Worm (Caenorhabditis elegans) whole organism, late embryonic: ENCODE data around the gene ZC168.2.

ENCODE experiments used
- K02D7.2 ChIP-seq: sonication (generic microtip); optimal IDR thresholded peaks from 2 replicates; lab custom pipeline; 2017; ENCODE audit warnings: mild to moderate bottlenecking, missing genetic modification characterization, missing compliant biosample characterization
- K09A11.1 ChIP-seq: sonication (generic microtip); optimal IDR thresholded peaks from 2 replicates; lab custom pipeline; 2017; ENCODE audit warnings: antibody characterized with exemption, mild to moderate bottlenecking, missing genetic modification characterization, missing compliant biosample characterization; ENCODE audit not compliant: insufficient read depth
- Y22D7AL.16 ChIP-seq: sonication (generic microtip); optimal IDR thresholded peaks from 2 replicates; lab custom pipeline; 2016; ENCODE audit warnings: missing genetic modification characterization, missing compliant biosample characterization
- ahr-1 ChIP-seq: sonication (generic microtip); optimal IDR thresholded peaks from 2 replicates; lab custom pipeline; 2016; ENCODE audit warnings: missing genetic modification characterization, missing compliant biosample characterization
- ama-1 ChIP-seq: fragments of 150-350 bp; optimal IDR thresholded peaks from 2 replicates; lab custom pipeline; 2014
- ceh-14 ChIP-seq: sonication (generic microtip); optimal IDR thresholded peaks from 2 replicates; lab custom pipeline; 2016; ENCODE audit warnings: missing genotype, missing genetic modification characterization, missing compliant biosample characterization
- ceh-18 ChIP-seq: sonication (generic microtip); optimal IDR thresholded peaks from 2 replicates; lab custom pipeline; 2016; ENCODE audit warnings: missing genetic modification characterization, missing compliant biosample characterization
- ceh-19 ChIP-seq: fragments of 200-800 bp; sonication (Bioruptor generic); optimal IDR thresholded peaks from 2 replicates; lab custom pipeline; 2018; ENCODE audit warnings: mild to moderate bottlenecking, missing genetic modification characterization, missing compliant biosample characterization
- ceh-2 ChIP-seq: sonication (generic microtip); optimal IDR thresholded peaks from 2 replicates; lab custom pipeline; 2016; ENCODE audit warnings: missing genotype, missing genetic modification characterization, missing compliant biosample characterization
- ceh-22 ChIP-seq: sonication (generic microtip); optimal IDR thresholded peaks from 2 replicates; lab custom pipeline; 2017; ENCODE audit warnings: missing biosample characterization, missing genetic modification characterization
- ceh-24 ChIP-seq: sonication (generic microtip); optimal IDR thresholded peaks from 2 replicates; lab custom pipeline; 2016; ENCODE audit warnings: mild to moderate bottlenecking, missing genetic modification characterization, missing compliant biosample characterization
- ceh-30 ChIP-seq: fragments of 150-350 bp; optimal IDR thresholded peaks from 2 replicates; lab custom pipeline; 2014; ENCODE audit warnings: missing biosample characterization, missing genetic modification characterization
- ceh-45 ChIP-seq: fragments of 200-800 bp; sonication (Bioruptor generic); IDR thresholded peaks from 2 replicates; pipeline ENCODE4 v1.3.6; 2022; ENCODE audit warnings: missing genetic modification reagents, missing genetic modification characterization, missing compliant biosample characterization
- ceh-48 ChIP-seq: sonication (generic microtip); optimal IDR thresholded peaks from 2 replicates; lab custom pipeline; 2016; ENCODE audit warnings: missing genetic modification characterization, inconsistent platforms, missing compliant biosample characterization
- ceh-9 ChIP-seq: sonication (generic microtip); optimal IDR thresholded peaks from 2 replicates; lab custom pipeline; 2016; ENCODE audit warnings: mild to moderate bottlenecking, missing genetic modification characterization, inconsistent platforms, missing compliant biosample characterization
- elt-2 ChIP-seq: sonication (generic microtip); optimal IDR thresholded peaks from 2 replicates; lab custom pipeline; 2016; ENCODE audit warnings: missing genetic modification reagents, missing genetic modification characterization, missing compliant biosample characterization
- elt-4 ChIP-seq: sonication (generic microtip); optimal IDR thresholded peaks from 2 replicates; lab custom pipeline; 2016; ENCODE audit warnings: missing genetic modification characterization, missing compliant biosample characterization
- fkh-6 ChIP-seq: sonication (generic microtip); optimal IDR thresholded peaks from 2 replicates; lab custom pipeline; 2016; ENCODE audit warnings: missing genetic modification characterization, missing compliant biosample characterization
- hlh-15 ChIP-seq: sonication (generic microtip); optimal IDR thresholded peaks from 2 replicates; lab custom pipeline; 2016; ENCODE audit warnings: missing genetic modification characterization, missing compliant biosample characterization
- hlh-6 ChIP-seq: sonication (generic microtip); optimal IDR thresholded peaks from 2 replicates; lab custom pipeline; 2016; ENCODE audit warnings: missing genotype, missing genetic modification characterization, missing compliant biosample characterization
- hlh-8 ChIP-seq: sonication (generic microtip); optimal IDR thresholded peaks from 2 replicates; lab custom pipeline; 2016; ENCODE audit warnings: missing genotype, missing genetic modification characterization, missing compliant biosample characterization
- lim-6 ChIP-seq: sonication (generic microtip); optimal IDR thresholded peaks from 2 replicates; lab custom pipeline; 2016; ENCODE audit warnings: missing genetic modification characterization, missing compliant biosample characterization
- madf-2 ChIP-seq: sonication (generic microtip); optimal IDR thresholded peaks from 2 replicates; lab custom pipeline; 2017; ENCODE audit warnings: missing genetic modification characterization, missing compliant biosample characterization
- mec-3 ChIP-seq: sonication (generic microtip); optimal IDR thresholded peaks from 2 replicates; lab custom pipeline; 2016; ENCODE audit warnings: borderline replicate concordance, missing genetic modification characterization, missing compliant biosample characterization
- nfya-1 ChIP-seq: sonication (generic microtip); optimal IDR thresholded peaks from 2 replicates; lab custom pipeline; 2017; ENCODE audit warnings: missing genetic modification characterization, mild to moderate bottlenecking, missing compliant biosample characterization, antibody characterized with exemption, moderate library complexity
- pat-9 ChIP-seq: fragments of 200-800 bp; sonication (Bioruptor generic); optimal IDR thresholded peaks from 2 replicates; lab custom pipeline; 2018; ENCODE audit warnings: mild to moderate bottlenecking, missing genetic modification characterization, moderate library complexity, missing compliant biosample characterization
- pax-1 ChIP-seq: fragments of 150-350 bp; optimal IDR thresholded peaks from 2 replicates; lab custom pipeline; 2014; ENCODE audit warnings: missing biosample characterization, missing genetic modification characterization
- pha-2 ChIP-seq: sonication (generic microtip); optimal IDR thresholded peaks from 2 replicates; lab custom pipeline; 2017; ENCODE audit warnings: mild to moderate bottlenecking, missing genetic modification characterization, missing compliant biosample characterization
- pha-4 ChIP-seq: fragments of 150-350 bp; optimal IDR thresholded peaks from 2 replicates; lab custom pipeline; 2018; ENCODE audit warnings: missing biosample characterization, missing genetic modification reagents, missing genetic modification characterization
- pqm-1 ChIP-seq: sonication (generic microtip); optimal IDR thresholded peaks from 2 replicates; lab custom pipeline; 2016; ENCODE audit warnings: missing genetic modification characterization, missing compliant biosample characterization
- rnt-1 ChIP-seq: sonication (generic microtip); optimal IDR thresholded peaks from 2 replicates; lab custom pipeline; 2016; ENCODE audit warnings: missing genetic modification characterization, missing compliant biosample characterization
- tbx-2 ChIP-seq: sonication (generic microtip); optimal IDR thresholded peaks from 2 replicates; lab custom pipeline; 2016; ENCODE audit warnings: missing genetic modification characterization, missing compliant biosample characterization
- ttx-3 ChIP-seq: sonication (generic microtip); optimal IDR thresholded peaks from 2 replicates; lab custom pipeline; 2016; ENCODE audit warnings: missing genetic modification reagents, missing genetic modification characterization, missing compliant biosample characterization
- unc-42 ChIP-seq: sonication (generic microtip); optimal IDR thresholded peaks from 2 replicates; lab custom pipeline; 2016; ENCODE audit warnings: missing genotype, missing genetic modification characterization, missing compliant biosample characterization
- unc-55 ChIP-seq: sonication (generic microtip); optimal IDR thresholded peaks from 2 replicates; lab custom pipeline; 2017; ENCODE audit warnings: missing biosample characterization, missing genetic modification reagents, missing genetic modification characterization
- zip-5 ChIP-seq: sonication (generic microtip); optimal IDR thresholded peaks from 2 replicates; lab custom pipeline; 2016; ENCODE audit warnings: missing genetic modification characterization, missing compliant biosample characterization

ZC168.2 gene

DNA sequence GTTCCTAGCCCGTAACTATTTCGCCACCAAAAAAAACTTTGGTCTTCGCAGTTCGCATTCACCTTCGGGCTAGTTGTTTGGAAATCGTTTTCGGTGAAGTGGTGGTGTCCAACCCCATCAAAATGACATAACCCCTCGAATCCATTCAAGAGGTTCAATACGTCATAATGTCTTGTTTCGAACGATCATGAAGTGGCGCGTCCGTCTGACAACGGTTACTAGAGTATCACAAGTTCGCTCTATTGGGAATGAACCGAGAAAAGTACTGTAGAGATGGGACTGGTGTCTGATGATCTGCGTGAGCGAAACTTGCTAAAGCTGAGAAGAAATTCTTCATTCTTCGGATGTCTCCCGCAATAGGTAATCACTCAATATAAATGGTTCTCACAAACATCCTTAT is at the start of gene ZC168.2:
Gene ZC168.2 (plus strand): TSS at position 301 of the 400 bp plus-strand sequence.
- TF ChIP-seq hlh-15 (tag; lab: Kevin White, UChicago) (no peak), Y22D7AL.16 (no peak), ttx-3 (tag; lab: Kevin White, UChicago) (no peak), zip-5 (tag; lab: Kevin White, UChicago) (no peak), ceh-18 (tag; lab: Kevin White, UChicago) (no peak), fkh-6 (tag; lab: Kevin White, UChicago) (no peak), ceh-30 (tag; lab: Kevin White, UChicago) (no peak), hlh-8 (tag; lab: Kevin White, UChicago) (no peak), ceh-45 (GFP tag; lab: Robert Waterston, UW) (no peak), hlh-6 (tag; lab: Kevin White, UChicago) (no peak), lim-6 (no peak), ceh-19 (GFP tag; lab: Kevin White, UChicago) (no peak), pha-4 (tag; lab: Kevin White, UChicago) (no peak), ahr-1 (tag; lab: Kevin White, UChicago) (no peak), ceh-22 (tag; lab: Kevin White, UChicago) (no peak), rnt-1 (no peak), unc-42 (tag; lab: Kevin White, UChicago) (no peak)

DNA sequence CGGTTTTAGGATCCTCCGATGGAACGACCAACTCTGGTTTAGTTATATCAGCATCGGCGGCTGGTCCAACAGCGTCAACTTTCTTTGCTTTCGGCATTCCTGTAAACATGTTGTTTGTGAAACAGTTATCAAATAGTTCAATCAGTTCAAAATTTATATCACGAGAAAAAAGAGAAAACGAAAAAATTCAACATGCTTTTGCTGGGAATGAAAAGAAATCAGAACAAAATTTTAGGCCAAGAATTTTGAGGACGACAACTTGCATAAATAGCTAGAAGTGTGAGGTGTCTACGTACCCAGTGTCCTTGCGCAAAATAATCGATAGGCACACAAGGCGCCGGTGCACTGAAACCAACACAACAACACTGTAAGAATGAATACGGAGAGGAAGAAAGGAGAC is 47.5 kb upstream of the ZC168.2 start, which contains the start of gene K08C7.4:
Gene K08C7.4 (minus strand): TSS at position 101 of the 400 bp plus-strand sequence.
- TF ChIP-seq ttx-3 (tag; lab: Kevin White, UChicago) (no peak), hlh-6 (tag; lab: Kevin White, UChicago) (no peak), ceh-14 (tag; lab: Kevin White, UChicago) (no peak), elt-2 (tag; lab: Kevin White, UChicago) (no peak), ama-1 (lab: Kevin White, UChicago) (no peak), ceh-2 (tag; lab: Kevin White, UChicago) (no peak), nfya-1 (tag; lab: Kevin White, UChicago) (no peak), unc-42 (tag; lab: Kevin White, UChicago) (no peak), pat-9 (tag; lab: Kevin White, UChicago) (no peak), lim-6 (no peak), K02D7.2 (tag; lab: Kevin White, UChicago) (no peak), ceh-22 (tag; lab: Kevin White, UChicago) (no peak), ceh-9 (tag; lab: Kevin White, UChicago) (no peak), zip-5 (tag; lab: Kevin White, UChicago) (no peak), unc-55 (no peak), mec-3 (tag; lab: Kevin White, UChicago) (no peak)

DNA sequence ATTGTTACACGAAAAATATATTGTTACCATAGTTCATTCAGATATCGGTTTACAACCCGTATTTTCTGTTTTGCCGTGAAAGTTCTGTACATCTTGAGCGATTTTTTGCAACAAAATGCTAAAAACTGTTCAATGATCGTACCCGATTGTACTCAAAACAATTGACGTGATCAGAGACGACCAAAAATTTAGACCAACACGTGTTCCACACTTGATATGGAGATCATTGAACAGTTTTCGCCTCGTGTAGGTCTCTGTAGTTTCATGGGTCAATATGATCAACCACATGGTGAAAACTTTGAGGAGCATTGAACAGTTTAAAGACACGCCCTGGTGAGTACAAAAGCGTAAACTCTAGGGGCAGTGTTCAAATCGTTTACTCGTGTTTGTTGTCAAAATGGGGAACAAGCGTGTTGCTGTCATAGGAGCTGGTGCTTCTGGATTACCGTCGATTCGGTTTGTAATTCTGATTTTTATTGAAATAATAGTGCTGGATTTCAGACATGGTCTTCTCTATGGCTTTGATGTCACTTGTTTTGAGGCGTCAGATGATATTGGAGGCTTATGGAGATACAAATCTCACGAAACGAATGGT is 45.6 kb upstream of the ZC168.2 start, which contains the start of gene fmo-2:
Gene fmo-2 (plus strand): TSS at position 370 of the 595 bp plus-strand sequence.
- TF ChIP-seq unc-55 (no peak), fkh-6 (tag; lab: Kevin White, UChicago) (no peak), hlh-6 (tag; lab: Kevin White, UChicago) (no peak), pha-2 (tag; lab: Kevin White, UChicago) (no peak), K09A11.1 (no peak), ceh-48 (no peak), madf-2 (tag; lab: Kevin White, UChicago) (no peak), mec-3 (tag; lab: Kevin White, UChicago) (no peak), Y22D7AL.16 (no peak), ceh-45 (GFP tag; lab: Robert Waterston, UW) (no peak), pax-1 (tag; lab: Kevin White, UChicago) (no peak), pqm-1 (no peak), ceh-24 (tag; lab: Kevin White, UChicago) (no peak), ceh-22 (tag; lab: Kevin White, UChicago) (no peak), elt-4 (tag; lab: Kevin White, UChicago) (no peak), ahr-1 (tag; lab: Kevin White, UChicago) (no peak), hlh-8 (tag; lab: Kevin White, UChicago) (no peak), tbx-2 (tag; lab: Kevin White, UChicago) (no peak)
